Worm (Caenorhabditis elegans) whole organism, late embryonic: ENCODE results near the gene dmsr-14.

Experiments used
- C08G9.2 ChIP-seq: sonication (generic microtip); optimal IDR thresholded peaks from 2 replicates; lab custom pipeline; 2016; ENCODE audit warnings: mild to moderate bottlenecking, missing genetic modification characterization, moderate library complexity, missing compliant biosample characterization
- K09A11.1 ChIP-seq: sonication (generic microtip); optimal IDR thresholded peaks from 2 replicates; lab custom pipeline; 2017; ENCODE audit warnings: antibody characterized with exemption, mild to moderate bottlenecking, missing genetic modification characterization, missing compliant biosample characterization; ENCODE audit not compliant: insufficient read depth
- T23F11.4 ChIP-seq: fragments of 200-800 bp; sonication (Bioruptor generic); optimal IDR thresholded peaks from 2 replicates; lab custom pipeline; 2018; ENCODE audit warnings: mild to moderate bottlenecking, missing genetic modification characterization, missing compliant biosample characterization
- Y22D7AL.16 ChIP-seq: sonication (generic microtip); optimal IDR thresholded peaks from 2 replicates; lab custom pipeline; 2016; ENCODE audit warnings: missing genetic modification characterization, missing compliant biosample characterization
- ahr-1 ChIP-seq: sonication (generic microtip); optimal IDR thresholded peaks from 2 replicates; lab custom pipeline; 2016; ENCODE audit warnings: missing genetic modification characterization, missing compliant biosample characterization
- ama-1 ChIP-seq: fragments of 150-350 bp; optimal IDR thresholded peaks from 2 replicates; lab custom pipeline; 2014
- ceh-14 ChIP-seq: sonication (generic microtip); optimal IDR thresholded peaks from 2 replicates; lab custom pipeline; 2016; ENCODE audit warnings: missing genotype, missing genetic modification characterization, missing compliant biosample characterization
- ceh-18 ChIP-seq: sonication (generic microtip); optimal IDR thresholded peaks from 2 replicates; lab custom pipeline; 2016; ENCODE audit warnings: missing genetic modification characterization, missing compliant biosample characterization
- ceh-2 ChIP-seq: sonication (generic microtip); optimal IDR thresholded peaks from 2 replicates; lab custom pipeline; 2016; ENCODE audit warnings: missing genotype, missing genetic modification characterization, missing compliant biosample characterization
- ceh-24 ChIP-seq: sonication (generic microtip); optimal IDR thresholded peaks from 2 replicates; lab custom pipeline; 2016; ENCODE audit warnings: mild to moderate bottlenecking, missing genetic modification characterization, missing compliant biosample characterization
- ceh-31 ChIP-seq: sonication (generic microtip); optimal IDR thresholded peaks from 2 replicates; lab custom pipeline; 2016; ENCODE audit warnings: missing genetic modification characterization, missing compliant biosample characterization
- ceh-34 ChIP-seq: sonication (generic microtip); optimal IDR thresholded peaks from 2 replicates; lab custom pipeline; 2016; ENCODE audit warnings: mild to moderate bottlenecking, missing genetic modification characterization, missing compliant biosample characterization
- ceh-6 ChIP-seq: fragments of 200-800 bp; sonication (Bioruptor generic); optimal IDR thresholded peaks from 2 replicates; lab custom pipeline; 2018; ENCODE audit warnings: mild to moderate bottlenecking, missing genetic modification characterization, missing compliant biosample characterization
- dve-1 ChIP-seq: sonication (generic microtip); optimal IDR thresholded peaks from 2 replicates; lab custom pipeline; 2017; ENCODE audit warnings: antibody characterized with exemption, mild to moderate bottlenecking, missing genetic modification characterization, missing compliant biosample characterization
- elt-2 ChIP-seq: sonication (generic microtip); optimal IDR thresholded peaks from 2 replicates; lab custom pipeline; 2016; ENCODE audit warnings: missing genetic modification reagents, missing genetic modification characterization, missing compliant biosample characterization
- ets-4 ChIP-seq: sonication (generic microtip); optimal IDR thresholded peaks from 2 replicates; lab custom pipeline; 2016; ENCODE audit warnings: missing genetic modification characterization, missing compliant biosample characterization
- eyg-1 ChIP-seq: sonication (generic microtip); optimal IDR thresholded peaks from 2 replicates; lab custom pipeline; 2016; ENCODE audit warnings: missing genotype, missing genetic modification characterization, missing compliant biosample characterization
- fax-1 ChIP-seq: sonication (generic microtip); optimal IDR thresholded peaks from 2 replicates; lab custom pipeline; 2016; ENCODE audit warnings: missing genotype, missing genetic modification characterization, missing compliant biosample characterization
- hlh-13 ChIP-seq: fragments of 200-800 bp; sonication (Bioruptor generic); optimal IDR thresholded peaks from 2 replicates; lab custom pipeline; 2018; ENCODE audit warnings: mild to moderate bottlenecking, missing genetic modification characterization, missing compliant biosample characterization
- hlh-15 ChIP-seq: sonication (generic microtip); optimal IDR thresholded peaks from 2 replicates; lab custom pipeline; 2016; ENCODE audit warnings: missing genetic modification characterization, missing compliant biosample characterization
- hlh-30 ChIP-seq: sonication (generic microtip); optimal IDR thresholded peaks from 2 replicates; lab custom pipeline; 2017; ENCODE audit warnings: antibody characterized with exemption, missing genetic modification characterization, missing compliant biosample characterization; ENCODE audit not compliant: insufficient read depth
- hlh-8 ChIP-seq: sonication (generic microtip); optimal IDR thresholded peaks from 2 replicates; lab custom pipeline; 2016; ENCODE audit warnings: missing genotype, missing genetic modification characterization, missing compliant biosample characterization
- madf-2 ChIP-seq: sonication (generic microtip); optimal IDR thresholded peaks from 2 replicates; lab custom pipeline; 2017; ENCODE audit warnings: missing genetic modification characterization, missing compliant biosample characterization
- mec-3 ChIP-seq: sonication (generic microtip); optimal IDR thresholded peaks from 2 replicates; lab custom pipeline; 2016; ENCODE audit warnings: borderline replicate concordance, missing genetic modification characterization, missing compliant biosample characterization
- nfya-1 ChIP-seq: sonication (generic microtip); optimal IDR thresholded peaks from 2 replicates; lab custom pipeline; 2017; ENCODE audit warnings: missing genetic modification characterization, mild to moderate bottlenecking, missing compliant biosample characterization, antibody characterized with exemption, moderate library complexity
- nhr-11 ChIP-seq: fragments of 150-350 bp; optimal IDR thresholded peaks from 2 replicates; lab custom pipeline; 2014; ENCODE audit warnings: missing biosample characterization, missing genetic modification characterization
- nhr-232 ChIP-seq: sonication (generic microtip); optimal IDR thresholded peaks from 2 replicates; lab custom pipeline; 2016; ENCODE audit warnings: missing genetic modification characterization, missing compliant biosample characterization
- npax-4 ChIP-seq: sonication (generic microtip); optimal IDR thresholded peaks from 2 replicates; lab custom pipeline; 2016; ENCODE audit warnings: missing genetic modification characterization, missing compliant biosample characterization
- odd-2 ChIP-seq: sonication (generic microtip); optimal IDR thresholded peaks from 2 replicates; lab custom pipeline; 2017; ENCODE audit warnings: antibody characterized with exemption, mild to moderate bottlenecking, missing genetic modification characterization, missing compliant biosample characterization
- pag-3 ChIP-seq: sonication (generic microtip); optimal IDR thresholded peaks from 2 replicates; lab custom pipeline; 2016; ENCODE audit warnings: missing compliant biosample characterization, missing genetic modification characterization, borderline replicate concordance
- pat-9 ChIP-seq: fragments of 200-800 bp; sonication (Bioruptor generic); optimal IDR thresholded peaks from 2 replicates; lab custom pipeline; 2018; ENCODE audit warnings: mild to moderate bottlenecking, missing genetic modification characterization, moderate library complexity, missing compliant biosample characterization
- pax-1 ChIP-seq: fragments of 150-350 bp; optimal IDR thresholded peaks from 2 replicates; lab custom pipeline; 2014; ENCODE audit warnings: missing biosample characterization, missing genetic modification characterization
- pha-2 ChIP-seq: sonication (generic microtip); optimal IDR thresholded peaks from 2 replicates; lab custom pipeline; 2017; ENCODE audit warnings: mild to moderate bottlenecking, missing genetic modification characterization, missing compliant biosample characterization
- pros-1 ChIP-seq: fragments of 150-350 bp; optimal IDR thresholded peaks from 2 replicates; lab custom pipeline; 2014; ENCODE audit warnings: missing biosample characterization, missing genetic modification reagents, missing genetic modification characterization
- ref-2 ChIP-seq: sonication (generic microtip); optimal IDR thresholded peaks from 2 replicates; lab custom pipeline; 2016; ENCODE audit warnings: missing genetic modification characterization, missing compliant biosample characterization
- rnt-1 ChIP-seq: sonication (generic microtip); optimal IDR thresholded peaks from 2 replicates; lab custom pipeline; 2016; ENCODE audit warnings: missing genetic modification characterization, missing compliant biosample characterization
- sdc-2 ChIP-seq: sonication (generic microtip); optimal IDR thresholded peaks from 2 replicates; lab custom pipeline; 2016; ENCODE audit warnings: missing genotype, missing genetic modification characterization, missing compliant biosample characterization
- sox-2 ChIP-seq: fragments of 200-800 bp; sonication (Bioruptor generic); IDR thresholded peaks from 2 replicates; pipeline ENCODE4 v1.3.6; 2022; ENCODE audit warnings: missing genetic modification reagents, missing genetic modification characterization, missing compliant biosample characterization
- sox-4 ChIP-seq: sonication (generic microtip); optimal IDR thresholded peaks from 2 replicates; lab custom pipeline; 2017; ENCODE audit warnings: mild to moderate bottlenecking, missing genetic modification characterization, inconsistent platforms, missing compliant biosample characterization
- syd-9 ChIP-seq: sonication (generic microtip); optimal IDR thresholded peaks from 2 replicates; lab custom pipeline; 2016; ENCODE audit warnings: mild to moderate bottlenecking, missing genetic modification characterization, moderate library complexity, missing compliant biosample characterization
- tbx-2 ChIP-seq: sonication (generic microtip); optimal IDR thresholded peaks from 2 replicates; lab custom pipeline; 2016; ENCODE audit warnings: missing genetic modification characterization, missing compliant biosample characterization
- ttx-3 ChIP-seq: sonication (generic microtip); optimal IDR thresholded peaks from 2 replicates; lab custom pipeline; 2016; ENCODE audit warnings: missing genetic modification reagents, missing genetic modification characterization, missing compliant biosample characterization
- unc-42 ChIP-seq: sonication (generic microtip); optimal IDR thresholded peaks from 2 replicates; lab custom pipeline; 2016; ENCODE audit warnings: missing genotype, missing genetic modification characterization, missing compliant biosample characterization
- unc-55 ChIP-seq: sonication (generic microtip); optimal IDR thresholded peaks from 2 replicates; lab custom pipeline; 2017; ENCODE audit warnings: missing biosample characterization, missing genetic modification reagents, missing genetic modification characterization
- unc-86 ChIP-seq: sonication (generic microtip); optimal IDR thresholded peaks from 2 replicates; lab custom pipeline; 2016; ENCODE audit warnings: missing genetic modification characterization, missing compliant biosample characterization
- zip-5 ChIP-seq: sonication (generic microtip); optimal IDR thresholded peaks from 2 replicates; lab custom pipeline; 2016; ENCODE audit warnings: missing genetic modification characterization, missing compliant biosample characterization
- ztf-16 ChIP-seq: sonication (generic microtip); optimal IDR thresholded peaks from 2 replicates; lab custom pipeline; 2017; ENCODE audit warnings: missing genetic modification characterization, missing compliant biosample characterization

dmsr-14 gene

DNA sequence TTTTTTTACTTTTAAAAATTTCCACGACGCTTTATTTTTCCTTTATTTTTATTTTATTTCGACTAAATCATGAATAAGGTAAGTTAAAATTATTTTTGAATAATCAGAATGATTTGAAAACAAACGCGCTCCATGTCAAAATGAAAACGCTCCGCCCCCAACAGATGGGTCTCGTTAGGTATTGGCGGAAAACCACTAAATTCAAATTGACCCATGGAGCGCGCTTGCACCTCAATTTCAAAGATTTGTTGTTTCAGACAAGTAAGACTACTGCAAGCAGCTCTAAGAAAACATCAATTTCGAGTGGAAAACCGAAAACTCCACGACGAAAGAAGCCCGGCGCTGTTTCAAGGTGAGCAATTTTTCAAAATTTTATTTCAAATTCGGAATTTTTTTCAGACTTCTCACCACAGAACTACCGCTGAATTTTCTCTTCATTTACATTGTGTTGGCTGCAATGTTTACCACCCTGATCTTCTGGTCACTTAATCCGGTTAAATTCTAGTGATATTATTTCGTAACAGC, 29.1 kb downstream of the dmsr-14 start, which contains the start of gene ZC404.2:
Gene ZC404.2 (plus strand): TSS at position 47 of the 525 bp plus-strand sequence.
- TF ChIP-seq hlh-13 (no peak), dve-1 (tag; lab: Kevin White, UChicago) (no peak), nhr-11 (tag; lab: Kevin White, UChicago) (no peak), ama-1 (lab: Kevin White, UChicago) (peak; percentile 46), tbx-2 (no peak), pha-2 (tag; lab: Kevin White, UChicago) (no peak)

DNA sequence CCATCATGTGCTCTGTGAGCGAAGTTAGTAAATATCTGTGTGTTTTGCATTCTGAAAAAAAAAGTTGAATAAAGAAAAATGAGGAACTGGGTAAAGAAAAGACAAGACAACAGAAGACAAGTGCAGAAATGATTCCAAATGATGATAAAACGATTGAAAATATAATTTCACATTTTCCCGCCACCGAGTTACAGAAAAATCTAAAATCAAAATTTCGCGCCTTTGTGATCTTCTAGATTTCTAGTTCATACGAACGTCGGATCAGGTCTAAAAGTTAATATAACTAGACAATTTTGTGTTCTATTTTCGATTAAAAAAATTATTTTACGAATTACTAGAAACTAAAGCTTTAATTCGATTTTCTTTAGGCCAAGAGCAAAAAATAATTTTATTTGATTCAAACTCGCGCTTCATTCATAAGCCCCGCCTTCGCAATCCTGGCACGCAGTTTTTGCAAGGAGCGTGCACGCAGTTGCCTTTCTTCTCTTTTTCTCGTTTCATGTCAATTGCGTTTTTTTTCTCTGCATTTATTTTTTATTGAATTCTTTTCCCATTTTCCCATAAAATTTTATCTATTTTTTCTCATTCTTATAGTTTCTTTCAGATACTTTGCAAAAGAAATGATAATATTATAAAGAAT, 32.1 kb downstream of the dmsr-14 start, which contains the start of the genes spn-4 and spe-39:
Gene spn-4 (minus strand): TSS at position 51 of the 640 bp plus-strand sequence.
Gene spe-39 (plus strand): TSS at position 599 of the 640 bp plus-strand sequence.
- no peak for TF ChIP-seq sdc-2
- peak; percentile 10 for TF ChIP-seq zip-5
- TF ChIP-seq nfya-1 (tag; lab: Kevin White, UChicago) = peak; percentile 74
- peak; percentile 48 for TF ChIP-seq tbx-2
- peak; percentile 28 for TF ChIP-seq sox-4 (tag; lab: Kevin White, UChicago)
- no peak for TF ChIP-seq ceh-34 (tag; lab: Kevin White, UChicago)
- TF ChIP-seq ttx-3 = no peak
- no peak for TF ChIP-seq pat-9
- TF ChIP-seq pax-1 (tag; lab: Kevin White, UChicago) = peak; percentile 64
- TF ChIP-seq ets-4 (tag; lab: Kevin White, UChicago) = no peak
- peak; percentile 29 for TF ChIP-seq ztf-16 (tag; lab: Kevin White, UChicago)
- peak; percentile 7 for TF ChIP-seq fax-1 (tag; lab: Kevin White, UChicago)
- TF ChIP-seq unc-42 (tag; lab: Kevin White, UChicago) = peak; percentile 71
- TF ChIP-seq odd-2 (tag; lab: Kevin White, UChicago) = peak; percentile 21
- no peak for TF ChIP-seq pros-1 (tag; lab: Kevin White, UChicago)
- peak; percentile 35 for TF ChIP-seq K09A11.1 (tag; lab: Kevin White, UChicago)
- TF ChIP-seq hlh-13 = no peak
- peak; percentile 1 for TF ChIP-seq unc-55
- TF ChIP-seq C08G9.2 (tag; lab: Kevin White, UChicago) = peak; percentile 39
- TF ChIP-seq ceh-2 = peak; percentile 20
- TF ChIP-seq eyg-1 (tag; lab: Kevin White, UChicago) = no peak
- TF ChIP-seq dve-1 (tag; lab: Kevin White, UChicago) = peak; percentile 29
- no peak for TF ChIP-seq ceh-18 (tag; lab: Kevin White, UChicago)
- TF ChIP-seq pha-2 (tag; lab: Kevin White, UChicago) = no peak
- no peak for TF ChIP-seq T23F11.4
- no peak for TF ChIP-seq ama-1 (lab: Kevin White, UChicago)
- no peak for TF ChIP-seq hlh-30 (tag; lab: Kevin White, UChicago)
- TF ChIP-seq ceh-31 (tag; lab: Kevin White, UChicago) = peak; percentile 39
- no peak for TF ChIP-seq npax-4 (tag; lab: Kevin White, UChicago)
- no peak for TF ChIP-seq ceh-24
- TF ChIP-seq unc-86 (tag; lab: Kevin White, UChicago) = no peak
- TF ChIP-seq ceh-14 (tag; lab: Kevin White, UChicago) = peak; percentile 8
- no peak for TF ChIP-seq ceh-6 (GFP tag; lab: Kevin White, UChicago)
- TF ChIP-seq hlh-15 (tag; lab: Kevin White, UChicago) = no peak
- peak; percentile 59 for TF ChIP-seq elt-2 (tag; lab: Kevin White, UChicago)
- TF ChIP-seq ahr-1 (tag; lab: Kevin White, UChicago) = no peak
- no peak for TF ChIP-seq nhr-232 (tag; lab: Kevin White, UChicago)
- no peak for TF ChIP-seq mec-3 (tag; lab: Kevin White, UChicago)
- TF ChIP-seq sox-2 = peak; percentile 62
- TF ChIP-seq pag-3 = no peak
- TF ChIP-seq syd-9 (tag; lab: Kevin White, UChicago) = no peak
- peak; percentile 47 for TF ChIP-seq madf-2 (tag; lab: Kevin White, UChicago)
- no peak for TF ChIP-seq rnt-1 (tag; lab: Kevin White, UChicago)
- TF ChIP-seq Y22D7AL.16 = peak; percentile 30
- TF ChIP-seq ref-2 (tag; lab: Kevin White, UChicago) = peak; percentile 16
- no peak for TF ChIP-seq hlh-8
